Worm (Caenorhabditis elegans): ENCODE measurements around the gene B0564.2.

DNA sequence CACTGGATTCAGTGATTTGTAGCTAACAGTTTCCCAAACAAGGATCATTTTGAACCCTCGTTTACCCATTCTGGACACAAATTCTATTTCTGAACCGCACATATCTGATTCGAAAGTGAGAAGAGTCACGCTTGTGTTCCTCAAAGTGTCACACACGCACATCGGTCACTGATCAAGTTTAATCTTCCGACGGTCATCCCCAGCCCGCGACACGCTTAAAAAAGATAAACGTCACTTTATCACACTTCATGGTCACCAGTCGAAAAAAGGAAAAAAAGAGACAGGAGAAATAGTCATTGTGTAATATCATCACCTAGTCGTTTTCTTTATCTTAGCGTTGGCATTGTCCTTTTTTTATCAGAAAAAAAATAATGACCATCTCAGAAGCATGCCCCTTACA is 29.8 kb upstream of the B0564.2 start:
- no peak for TF ChIP-seq fos-1 (tag; optimal IDR thresholded peaks at IDR 0.05)
- no peak for TF ChIP-seq ceh-82 (tag; optimal IDR thresholded peaks at IDR 0.05)
- TF ChIP-seq nhr-76 (tag; optimal IDR thresholded peaks at IDR 0.05) = no peak
- no peak for TF ChIP-seq ces-1 (GFP tag; optimal IDR thresholded peaks at IDR 0.05)
- no peak for TF ChIP-seq mep-1 (tag; optimal IDR thresholded peaks at IDR 0.05)
- no peak for TF ChIP-seq ztf-11 (tag; optimal IDR thresholded peaks at IDR 0.05)
- TF ChIP-seq unc-130 (GFP tag; optimal IDR thresholded peaks at IDR 0.05) = no peak
- TF ChIP-seq aly-2 (tag; optimal IDR thresholded peaks at IDR 0.05) = no peak
- no peak for TF ChIP-seq daf-8 (GFP tag; IDR thresholded peaks at IDR 0.05)
- peak in 1 of 2 experiments; percentile 25 for TF ChIP-seq unc-62 (GFP tag; optimal IDR thresholded peaks at IDR 0.05 in 1 of 2)
- no peak for TF ChIP-seq unc-62 (tag; optimal IDR thresholded peaks at IDR 0.05)
- no peak for TF ChIP-seq snpc-4 (tag; optimal IDR thresholded peaks at IDR 0.05)
- TF ChIP-seq unc-39 (tag; optimal IDR thresholded peaks at IDR 0.05) = no peak
